Worm (Caenorhabditis elegans) whole organism, young adult: Measurements from ENCODE around the gene wdr-54.

Experiments used
- F33H1.4 ChIP-seq: fragments of 200-800 bp; sonication (Bioruptor generic); IDR thresholded peaks from 2 replicates; pipeline ENCODE4 v1.3.6; 2022; ENCODE audit warnings: missing genetic modification reagents, missing genetic modification characterization, missing compliant biosample characterization
- F57A8.1 ChIP-seq: fragments of 200-800 bp; sonication (Bioruptor generic); optimal IDR thresholded peaks from 2 replicates; lab custom pipeline; 2018; ENCODE audit warnings: mild to moderate bottlenecking, missing genetic modification characterization, moderate library complexity, missing compliant biosample characterization
- T07F8.4 ChIP-seq: sonication (generic microtip); optimal IDR thresholded peaks from 2 replicates; lab custom pipeline; 2016; ENCODE audit warnings: mild to moderate bottlenecking, missing genetic modification characterization, moderate library complexity, missing compliant biosample characterization
- ceh-40 ChIP-seq: fragments of 200-800 bp; sonication (Bioruptor generic); IDR thresholded peaks from 2 replicates; pipeline ENCODE4 v1.3.6; 2022; ENCODE audit warnings: missing genetic modification characterization, missing compliant biosample characterization
- ceh-58 ChIP-seq: fragments of 200-800 bp; sonication (Bioruptor generic); IDR thresholded peaks from 2 replicates; pipeline ENCODE4 v1.3.6; 2022; ENCODE audit warnings: missing genetic modification characterization, missing compliant biosample characterization
- ceh-91 ChIP-seq: fragments of 200-800 bp; sonication (Bioruptor generic); IDR thresholded peaks from 2 replicates; pipeline ENCODE4 v1.3.6; 2022; ENCODE audit warnings: missing genetic modification reagents, missing genetic modification characterization, missing compliant biosample characterization
- ekl-4 ChIP-seq: fragments of 200-800 bp; sonication (Bioruptor generic); IDR thresholded peaks from 2 replicates; pipeline ENCODE4 v1.3.6; 2022; ENCODE audit warnings: missing genetic modification reagents, missing genetic modification characterization, missing compliant biosample characterization
- hmg-1.2 ChIP-seq: fragments of 200-800 bp; sonication (Bioruptor generic); IDR thresholded peaks from 2 replicates; pipeline ENCODE4 v1.3.6; 2022; ENCODE audit warnings: missing genetic modification reagents, missing genetic modification characterization, missing compliant biosample characterization
- snpc-1.1 ChIP-seq: sonication (generic microtip); optimal IDR thresholded peaks from 2 replicates; lab custom pipeline; 2017; ENCODE audit warnings: missing genetic modification characterization, mild to moderate bottlenecking, missing compliant biosample characterization, antibody characterized with exemption, moderate library complexity, missing genotype, missing genetic modification reagents; ENCODE audit not compliant: insufficient read depth

DNA sequence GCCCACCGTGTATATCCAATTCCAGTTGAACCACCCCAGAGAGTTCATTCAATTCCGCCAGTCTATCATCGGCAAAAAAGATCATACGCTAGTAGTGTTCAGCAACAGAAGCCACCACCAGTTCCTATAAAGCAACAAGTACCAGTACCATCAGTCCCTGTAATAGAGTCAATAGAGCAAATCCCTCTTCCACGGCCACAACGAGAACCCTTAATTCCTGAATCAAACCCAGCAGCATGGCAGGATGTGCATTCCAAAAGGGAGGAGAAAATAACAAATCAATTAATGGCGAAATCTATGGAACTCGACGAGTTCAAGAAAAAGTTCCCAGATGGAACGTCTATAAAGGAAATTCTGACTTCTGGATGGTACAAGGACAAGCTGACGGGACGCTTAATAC lies 38.9 kb upstream of the wdr-54 start:
- no peak for TF ChIP-seq T07F8.4 (tag; lab: Kevin White, UChicago)
- TF ChIP-seq F57A8.1 (GFP tag; lab: Kevin White, UChicago), result no peak
- TF ChIP-seq ceh-58 (GFP tag; lab: Robert Waterston, UW), result no peak
- no peak for TF ChIP-seq F33H1.4
- TF ChIP-seq snpc-1.1 (tag; lab: Kevin White, UChicago), result no peak
- TF ChIP-seq ceh-40 (GFP tag; lab: Robert Waterston, UW), result no peak
- TF ChIP-seq hmg-1.2, result no peak
- no peak for TF ChIP-seq ekl-4
- no peak for TF ChIP-seq ceh-91 (GFP tag; lab: Robert Waterston, UW)
